Fruit fly (Drosophila melanogaster) whole organism: Measurements from ENCODE around the gene MED30.

Source experiments
- CG8478 ChIP-seq: fragments of >200 bp; optimal IDR thresholded peaks from 2 replicates; lab custom pipeline; 2018; ENCODE audit warnings: inconsistent platforms
- Dll ChIP-seq: fragments of >200 bp; optimal IDR thresholded peaks from 2 replicates; lab custom pipeline; 2017
- EcR ChIP-seq, 2 experiments: fragments of >200 bp; optimal IDR thresholded peaks; 2 replicates each; lab custom pipeline; 2017; ENCODE audit warnings: missing biosample characterization in 2 of 2, missing genetic modification characterization in 2 of 2, missing genetic modification reagents in 2 of 2
- psq ChIP-seq: fragments of >200 bp; optimal IDR thresholded peaks from 2 replicates; lab custom pipeline; 2017

DNA sequence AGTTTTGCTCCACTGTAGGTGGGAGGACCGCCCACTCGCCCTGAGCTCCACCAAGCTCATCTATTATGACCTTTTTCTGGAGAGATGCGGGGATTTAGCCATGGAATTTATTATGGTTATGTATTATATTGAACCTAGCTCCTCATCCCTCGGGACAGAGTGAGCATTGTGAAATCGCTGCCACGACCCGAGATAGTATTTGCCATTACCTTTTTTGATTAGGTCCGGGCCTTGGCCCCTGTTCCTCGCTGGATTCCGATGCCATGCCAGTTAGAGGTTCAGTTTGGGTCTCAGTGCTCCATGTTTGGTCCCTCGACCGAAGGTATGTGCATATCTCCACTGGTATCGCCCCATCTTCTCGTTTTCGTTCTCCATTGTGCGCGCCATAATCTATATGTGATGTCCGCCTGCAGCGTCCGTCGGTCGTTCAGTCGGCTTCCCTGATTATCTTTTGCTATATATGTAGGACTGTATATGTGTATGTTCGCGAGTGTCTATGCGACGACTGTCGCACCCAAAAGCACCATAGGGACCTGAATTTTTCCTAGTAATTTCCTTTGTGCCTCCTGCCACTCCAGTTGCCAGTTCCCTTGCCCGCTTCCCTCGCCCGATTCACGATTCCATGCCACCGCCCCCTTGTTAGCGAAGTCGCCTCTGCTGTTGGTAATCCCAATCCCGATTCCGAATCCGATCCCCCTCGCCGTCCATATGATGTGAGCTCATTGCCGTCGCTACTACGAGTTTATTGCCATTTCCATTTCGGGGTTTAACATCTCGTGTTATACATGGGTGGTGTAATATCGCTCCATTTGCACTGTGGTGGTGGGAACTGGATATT lies 48.1 kb upstream of the MED30 start:
- TF ChIP-seq psq (lab: Kevin White, UChicago): no peak
- no peak for TF ChIP-seq CG8478 (lab: Kevin White, UChicago)
- no peak for TF ChIP-seq Dll (lab: Kevin White, UChicago)
- no peak for TF ChIP-seq EcR (GFP tag; optimal IDR thresholded peaks at IDR 0.05; lab: Kevin White, UChicago)
